Fruit fly (Drosophila melanogaster): ENCODE results near the gene Trpml.

Gene Trpml

dm6 chr3L:19701106-19701505, 17.0 kb downstream of the Trpml start:
- TF ChIP-seq CG33017 (tag; optimal IDR thresholded peaks at IDR 0.05) (no peak), toe (GFP tag; optimal IDR thresholded peaks at IDR 0.05) (no peak), ovo (GFP tag; optimal IDR thresholded peaks at IDR 0.05) (no peak), tj (GFP tag; optimal IDR thresholded peaks at IDR 0.05) (no peak), Hr96 (GFP tag; optimal IDR thresholded peaks at IDR 0.05) (no peak), Crg-1 (GFP tag; optimal IDR thresholded peaks at IDR 0.05) (no peak)

DNA sequence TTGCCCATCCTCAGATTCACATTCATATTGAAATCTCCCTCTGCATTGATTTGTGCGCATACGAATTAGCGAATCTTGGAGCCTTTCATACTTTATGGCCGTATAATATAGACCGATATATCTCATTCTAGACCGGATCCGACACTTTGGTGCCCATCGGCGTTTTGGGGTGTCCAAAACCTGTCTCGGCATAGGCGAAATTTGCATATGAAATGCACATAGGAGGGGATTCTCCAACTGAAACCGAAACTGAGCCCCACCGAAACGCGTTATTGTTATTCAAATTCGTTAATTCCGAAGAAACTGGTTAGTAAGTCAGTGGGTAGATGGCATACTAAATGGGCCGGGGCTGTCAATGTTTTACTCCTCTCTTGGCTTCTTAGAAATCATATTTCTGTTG, 17.7 kb downstream of the Trpml start:
- TF ChIP-seq Crg-1 (GFP tag; optimal IDR thresholded peaks at IDR 0.05): no peak

- TF ChIP-seq Hr96 (GFP tag; optimal IDR thresholded peaks at IDR 0.05): no peak
- no peak for TF ChIP-seq CG7101 (tag; optimal IDR thresholded peaks at IDR 0.05)
- TF ChIP-seq CG11617 (GFP tag; optimal IDR thresholded peaks at IDR 0.05): no peak
- no peak for TF ChIP-seq cic (GFP tag; optimal IDR thresholded peaks at IDR 0.05)
- TF ChIP-seq CG12768 (GFP tag; optimal IDR thresholded peaks at IDR 0.05): no peak
- TF ChIP-seq CG33017 (tag; optimal IDR thresholded peaks at IDR 0.05): no peak
- TF ChIP-seq pad (GFP tag; optimal IDR thresholded peaks at IDR 0.05): no peak
- TF ChIP-seq toe (GFP tag; optimal IDR thresholded peaks at IDR 0.05): no peak
- no peak for TF ChIP-seq Mnt (GFP tag; optimal IDR thresholded peaks at IDR 0.05)
- no peak for TF ChIP-seq CG7045 (GFP tag; optimal IDR thresholded peaks at IDR 0.05)
- TF ChIP-seq kay (GFP tag; ENCODE audit: borderline replicate concordance): no peak
- TF ChIP-seq cnc (optimal IDR thresholded peaks at IDR 0.05): no peak
- no peak for TF ChIP-seq CG1620 (GFP tag; optimal IDR thresholded peaks at IDR 0.05)
- TF ChIP-seq CG14711 (tag; optimal IDR thresholded peaks at IDR 0.05): no peak
These were observed 18.5 kb downstream of the Trpml start for dm6 chr3L:19699651-19700050.

dm6 chr3L:19698651-19699050, 19.5 kb downstream of the Trpml start:
- TF ChIP-seq Crg-1 (GFP tag; optimal IDR thresholded peaks at IDR 0.05) (no peak), CG7101 (tag; optimal IDR thresholded peaks at IDR 0.05) (no peak), kay (GFP tag; ENCODE audit: borderline replicate concordance) (no peak), Hr96 (GFP tag; optimal IDR thresholded peaks at IDR 0.05) (no peak), ovo (GFP tag; optimal IDR thresholded peaks at IDR 0.05) (no peak), cnc (optimal IDR thresholded peaks at IDR 0.05) (no peak), CG11617 (GFP tag; optimal IDR thresholded peaks at IDR 0.05) (no peak), toe (GFP tag; optimal IDR thresholded peaks at IDR 0.05) (no peak), cic (GFP tag; optimal IDR thresholded peaks at IDR 0.05) (no peak), bab1 (GFP tag; optimal IDR thresholded peaks at IDR 0.05) (no peak), Mnt (GFP tag; optimal IDR thresholded peaks at IDR 0.05) (no peak), tj (GFP tag; optimal IDR thresholded peaks at IDR 0.05) (no peak), CG14711 (tag; optimal IDR thresholded peaks at IDR 0.05) (no peak), Clk (GFP tag; optimal IDR thresholded peaks at IDR 0.05) (no peak), CG7045 (GFP tag; optimal IDR thresholded peaks at IDR 0.05) (no peak), CG12768 (GFP tag; optimal IDR thresholded peaks at IDR 0.05) (no peak), CG33017 (tag; optimal IDR thresholded peaks at IDR 0.05) (no peak), CG5204 (GFP tag; optimal IDR thresholded peaks at IDR 0.05) (no peak), pad (GFP tag; optimal IDR thresholded peaks at IDR 0.05) (no peak)

DNA sequence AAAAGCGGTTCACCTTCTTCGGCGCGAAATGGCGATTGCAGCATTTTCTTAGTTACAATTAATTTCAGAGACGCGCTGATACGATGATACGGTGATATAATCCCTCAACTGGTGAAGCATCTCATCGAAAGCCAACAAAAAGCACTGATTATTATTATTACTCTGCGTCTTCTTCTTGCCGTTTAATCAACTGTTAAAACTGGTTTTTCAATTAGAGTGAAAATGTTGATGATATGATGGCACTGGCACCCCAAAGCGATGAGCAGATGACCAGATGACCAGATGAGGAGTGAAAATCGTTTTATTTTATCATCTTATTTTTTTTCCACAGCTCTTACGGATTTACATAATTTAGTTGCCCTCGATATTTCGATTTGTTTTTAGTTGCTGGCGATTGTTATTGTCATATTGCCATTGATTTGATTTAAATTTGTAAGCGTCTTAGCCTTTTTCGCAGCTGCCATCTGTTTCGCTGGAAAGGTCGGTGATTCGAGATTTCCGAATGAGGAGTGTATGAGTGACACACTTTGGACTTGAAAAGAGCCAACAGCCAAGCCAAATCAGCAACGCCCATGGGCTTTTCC, 20.6 kb downstream of the Trpml start:
- TF ChIP-seq CG1620 (GFP tag; optimal IDR thresholded peaks at IDR 0.05): no peak
- TF ChIP-seq CG12768 (GFP tag; optimal IDR thresholded peaks at IDR 0.05): no peak
- TF ChIP-seq kay (GFP tag; ENCODE audit: borderline replicate concordance): no peak
- TF ChIP-seq CG11617 (GFP tag; optimal IDR thresholded peaks at IDR 0.05): no peak
- no peak for TF ChIP-seq cnc (optimal IDR thresholded peaks at IDR 0.05)
- TF ChIP-seq cic (GFP tag; optimal IDR thresholded peaks at IDR 0.05): no peak
- no peak for TF ChIP-seq CG33017 (tag; optimal IDR thresholded peaks at IDR 0.05)
- TF ChIP-seq Crg-1 (GFP tag; optimal IDR thresholded peaks at IDR 0.05): no peak
- no peak for TF ChIP-seq bab1 (GFP tag; optimal IDR thresholded peaks at IDR 0.05)
- no peak for TF ChIP-seq Mnt (GFP tag; optimal IDR thresholded peaks at IDR 0.05)
- no peak for TF ChIP-seq Clk (GFP tag; optimal IDR thresholded peaks at IDR 0.05)
- no peak for TF ChIP-seq pad (GFP tag; optimal IDR thresholded peaks at IDR 0.05)
- no peak for TF ChIP-seq CG14711 (tag; optimal IDR thresholded peaks at IDR 0.05)

dm6 chr3L:19696073-19696960, 21.8 kb downstream of the Trpml start:
- TF ChIP-seq CG5204 (GFP tag; optimal IDR thresholded peaks at IDR 0.05) (peak; percentile 19), toe (GFP tag; optimal IDR thresholded peaks at IDR 0.05) (no peak)

DNA sequence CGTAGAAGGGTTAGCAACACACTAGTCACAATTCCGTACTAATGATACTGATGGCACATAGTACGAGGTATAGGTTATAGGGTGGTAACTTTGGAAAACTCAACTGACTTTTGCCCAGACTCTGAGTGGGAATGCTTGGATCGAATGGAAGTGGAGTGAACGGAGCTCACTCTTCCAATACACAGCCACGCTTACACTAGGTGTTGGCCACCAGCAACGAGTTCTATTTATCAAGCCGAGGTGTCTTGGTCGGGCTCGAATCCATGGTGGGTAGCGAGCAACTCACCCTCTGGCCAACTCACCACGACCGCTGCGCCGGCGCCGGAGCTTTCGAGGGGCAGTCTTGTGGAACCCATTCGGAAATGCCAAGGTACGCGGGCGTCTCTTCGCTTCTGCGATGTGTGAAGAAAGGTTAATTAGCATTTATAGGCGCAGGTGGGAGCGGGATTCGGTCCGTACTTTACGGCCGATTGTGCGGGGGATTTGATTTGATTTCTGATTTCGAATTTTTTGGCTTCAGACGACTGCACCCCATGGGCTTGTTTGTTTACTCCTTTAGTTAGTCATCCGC, 23.0 kb downstream of the Trpml start, which contains the start of gene verm:
TSS of gene verm (minus strand) at position 204 of the 571 bp plus-strand sequence.
- TF ChIP-seq pad (GFP tag; optimal IDR thresholded peaks at IDR 0.05) (peak; percentile 53), toe (GFP tag; optimal IDR thresholded peaks at IDR 0.05) (no peak)
